Fruit fly (Drosophila melanogaster) whole organism, embryonic: ENCODE data around the gene CG10738.

ENCODE experiments used
- Asciz ChIP-seq: fragments of 200-800 bp; sonication (Bioruptor generic); optimal IDR thresholded peaks from 2 replicates; lab custom pipeline; 2017; ENCODE audit warnings: missing biosample characterization, mild to moderate bottlenecking, missing genetic modification characterization, missing genetic modification reagents
- CG10321 ChIP-seq: fragments of 200-800 bp; sonication (Bioruptor generic); IDR thresholded peaks from 2 replicates; pipeline ENCODE4 v1.3.6; 2022; ENCODE audit warnings: missing biosample characterization, missing genetic modification characterization
- CG10543 ChIP-seq: fragments of 200-800 bp; sonication (Bioruptor generic); optimal IDR thresholded peaks from 3 replicates; lab custom pipeline; 2017; ENCODE audit warnings: missing biosample characterization, mild to moderate bottlenecking, missing genetic modification characterization, moderate library complexity
- CG10979 ChIP-seq: fragments of 200-800 bp; sonication (Bioruptor generic); optimal IDR thresholded peaks from 2 replicates; lab custom pipeline; 2018; ENCODE audit warnings: missing biosample characterization, mild to moderate bottlenecking, missing genetic modification characterization, moderate library complexity
- CG11504 ChIP-seq: fragments of 200-800 bp; sonication (Bioruptor generic); optimal IDR thresholded peaks from 3 replicates; lab custom pipeline; 2019; ENCODE audit warnings: missing biosample characterization, mild to moderate bottlenecking, missing genetic modification characterization, moderate library complexity
- CG11695 ChIP-seq: fragments of 200-800 bp; sonication (Bioruptor generic); IDR thresholded peaks from 3 replicates; pipeline ENCODE4 v1.3.6; 2022; ENCODE audit warnings: missing biosample characterization, missing genetic modification characterization
- CG13123 ChIP-seq: fragments of 200-800 bp; sonication (Bioruptor generic); optimal IDR thresholded peaks from 2 replicates; lab custom pipeline; 2016; ENCODE audit warnings: missing biosample characterization, missing genetic modification characterization
- CG15696 ChIP-seq: fragments of 200-800 bp; sonication (Bioruptor generic); optimal IDR thresholded peaks from 2 replicates; lab custom pipeline; 2019; ENCODE audit warnings: missing biosample characterization, mild to moderate bottlenecking, missing genetic modification characterization, moderate library complexity
- CG16813 ChIP-seq: fragments of 200-800 bp; sonication (Bioruptor generic); IDR thresholded peaks from 3 replicates; pipeline ENCODE4 v1.3.6; 2022; ENCODE audit warnings: missing biosample characterization, missing genetic modification characterization; ENCODE audit not compliant: partially characterized antibody
- CG18262 ChIP-seq: fragments of 200-800 bp; optimal IDR thresholded peaks from 3 replicates; lab custom pipeline; 2019; ENCODE audit warnings: missing biosample characterization, mild to moderate bottlenecking, missing genetic modification characterization, moderate library complexity
- CG1832 ChIP-seq: fragments of 200-800 bp; sonication (Bioruptor generic); optimal IDR thresholded peaks from 2 replicates; lab custom pipeline; 2017; ENCODE audit warnings: missing biosample characterization, mild to moderate bottlenecking, missing genetic modification characterization, inconsistent platforms
- CG30403 ChIP-seq: fragments of 200-800 bp; sonication (Bioruptor generic); optimal IDR thresholded peaks from 3 replicates; lab custom pipeline; 2016; ENCODE audit warnings: missing biosample characterization, missing genetic modification characterization
- CG31441 ChIP-seq: fragments of 200-800 bp; sonication (Bioruptor generic); IDR thresholded peaks from 2 replicates; pipeline ENCODE4 v1.3.6; 2022; ENCODE audit warnings: missing biosample characterization, missing genetic modification characterization
- CG33213 ChIP-seq: fragments of 200-800 bp; sonication (Bioruptor generic); optimal IDR thresholded peaks from 3 replicates; lab custom pipeline; 2016; ENCODE audit warnings: missing biosample characterization, missing genetic modification characterization
- CG4820 ChIP-seq: fragments of 200-800 bp; sonication (Bioruptor generic); optimal IDR thresholded peaks from 3 replicates; lab custom pipeline; 2016; ENCODE audit warnings: missing biosample characterization, missing genetic modification characterization
- CG5180 ChIP-seq: fragments of 200-800 bp; sonication (Bioruptor generic); optimal IDR thresholded peaks from 3 replicates; lab custom pipeline; 2017; ENCODE audit warnings: missing biosample characterization, missing genetic modification characterization, mild to moderate bottlenecking, moderate library complexity, missing genetic modification reagents
- CG6254 ChIP-seq: fragments of 200-800 bp; sonication (Bioruptor generic); optimal IDR thresholded peaks from 3 replicates; lab custom pipeline; 2017; ENCODE audit warnings: mild to moderate bottlenecking, missing biosample characterization, missing genetic modification reagents, missing genetic modification characterization
- CG6689 ChIP-seq: fragments of 200-800 bp; sonication (Bioruptor generic); IDR thresholded peaks from 2 replicates; pipeline ENCODE4 v1.3.6; 2022; ENCODE audit warnings: missing biosample characterization, missing genetic modification characterization
- CG7839 ChIP-seq: fragments of 200-800 bp; sonication (Bioruptor generic); optimal IDR thresholded peaks from 3 replicates; lab custom pipeline; 2018; ENCODE audit warnings: missing biosample characterization, mild to moderate bottlenecking, missing genetic modification characterization, moderate library complexity
- CG8388 ChIP-seq: fragments of 200-800 bp; sonication (Bioruptor generic); optimal IDR thresholded peaks from 2 replicates; lab custom pipeline; 2019; ENCODE audit warnings: missing biosample characterization, mild to moderate bottlenecking, missing genetic modification characterization, moderate library complexity
- CG9437 ChIP-seq: fragments of 200-800 bp; sonication (Bioruptor generic); optimal IDR thresholded peaks from 2 replicates; lab custom pipeline; 2018; ENCODE audit warnings: missing biosample characterization, mild to moderate bottlenecking, missing genetic modification characterization
- CG9727 ChIP-seq: fragments of 200-800 bp; sonication (Bioruptor generic); optimal IDR thresholded peaks from 3 replicates; lab custom pipeline; 2017; ENCODE audit warnings: missing biosample characterization, mild to moderate bottlenecking, missing genetic modification characterization
- CkIIα-i1 ChIP-seq: fragments of 200-800 bp; sonication (Bioruptor generic); IDR thresholded peaks from 2 replicates; pipeline ENCODE4 v1.3.6; 2022; ENCODE audit warnings: missing biosample characterization, missing genetic modification characterization
- D ChIP-seq, 2 experiments: fragments of 200-800 bp in 1 of 2; fragments of >200 bp in 1 of 2; sonication (Bioruptor generic) in 1 of 2; optimal IDR thresholded peaks; 2 replicates in 1 of 2; 3 replicates in 1 of 2; lab custom pipeline; 2017; ENCODE audit warnings: mild to moderate bottlenecking in 1 of 2, missing biosample characterization in 1 of 2, missing genetic modification characterization in 1 of 2, missing genetic modification reagents in 1 of 2
- Deaf1 ChIP-seq: fragments of 200-800 bp; optimal IDR thresholded peaks from 3 replicates; lab custom pipeline; 2019; ENCODE audit warnings: missing biosample characterization, mild to moderate bottlenecking, missing genetic modification characterization, moderate library complexity
- Dp ChIP-seq: fragments of 200-800 bp; sonication (Bioruptor generic); optimal IDR thresholded peaks from 2 replicates; lab custom pipeline; 2018; ENCODE audit warnings: missing biosample characterization, mild to moderate bottlenecking, missing genetic modification characterization, moderate library complexity
- HLH54F ChIP-seq: fragments of 200-800 bp; sonication (Bioruptor generic); optimal IDR thresholded peaks from 3 replicates; lab custom pipeline; 2016; ENCODE audit warnings: missing biosample characterization, missing genetic modification characterization
- MTF-1 ChIP-seq: fragments of 200-800 bp; sonication (Bioruptor generic); optimal IDR thresholded peaks from 2 replicates; lab custom pipeline; 2018; ENCODE audit warnings: missing biosample characterization, mild to moderate bottlenecking, missing genetic modification characterization, borderline replicate concordance
- Myb ChIP-seq: fragments of 200-800 bp; sonication (Bioruptor generic); optimal IDR thresholded peaks from 2 replicates; lab custom pipeline; 2016; ENCODE audit warnings: missing biosample characterization, missing genetic modification characterization
- Pdp1 ChIP-seq, 2 experiments: fragments of 200-800 bp; sonication (Bioruptor generic); optimal IDR thresholded peaks; 3 replicates each; lab custom pipeline; 2016; ENCODE audit warnings: missing biosample characterization in 2 of 2, missing genetic modification characterization in 2 of 2, mild to moderate bottlenecking in 1 of 2, moderate library complexity in 1 of 2
- Ssrp ChIP-seq: fragments of 200-800 bp; sonication (Bioruptor generic); optimal IDR thresholded peaks from 2 replicates; lab custom pipeline; 2018; ENCODE audit warnings: missing biosample characterization, mild to moderate bottlenecking, missing genetic modification characterization, moderate library complexity
- Stat92E ChIP-seq, 3 experiments: fragments of >200 bp in 2 of 3; fragments of 200-800 bp in 1 of 3; sonication (Bioruptor generic) in 1 of 3; optimal IDR thresholded peaks; 2 replicates each; lab custom pipeline; 2017 to 2019; ENCODE audit warnings: missing biosample characterization in 3 of 3, missing genetic modification characterization in 3 of 3, mild to moderate bottlenecking in 1 of 3, moderate library complexity in 1 of 3
- amos ChIP-seq: fragments of 200-800 bp; sonication (Bioruptor generic); IDR thresholded peaks from 2 replicates; pipeline ENCODE4 v1.3.6; 2022; ENCODE audit warnings: missing biosample characterization, missing genetic modification characterization; ENCODE audit not compliant: partially characterized antibody
- bcd ChIP-seq: fragments of 200-800 bp; sonication (Bioruptor generic); optimal IDR thresholded peaks from 2 replicates; lab custom pipeline; 2017; ENCODE audit warnings: missing biosample characterization, mild to moderate bottlenecking, missing genetic modification characterization
- chif ChIP-seq, 2 experiments: fragments of 200-800 bp; sonication (Bioruptor generic); optimal IDR thresholded peaks; 3 replicates each; lab custom pipeline; 2016; ENCODE audit warnings: missing biosample characterization in 2 of 2, missing genetic modification characterization in 2 of 2
- dmrt11E ChIP-seq: fragments of 200-800 bp; sonication (Bioruptor generic); optimal IDR thresholded peaks from 3 replicates; lab custom pipeline; 2018; ENCODE audit warnings: missing biosample characterization, mild to moderate bottlenecking, missing genetic modification characterization, moderate library complexity
- gem ChIP-seq: fragments of 200-800 bp; sonication (Bioruptor generic); optimal IDR thresholded peaks from 2 replicates; lab custom pipeline; 2019; ENCODE audit warnings: missing biosample characterization, mild to moderate bottlenecking, missing genetic modification characterization, moderate library complexity
- hth ChIP-seq: fragments of >200 bp; optimal IDR thresholded peaks from 2 replicates; lab custom pipeline; 2017; ENCODE audit warnings: inconsistent platforms
- nmo ChIP-seq: fragments of 200-800 bp; sonication (Bioruptor generic); optimal IDR thresholded peaks from 2 replicates; lab custom pipeline; 2018; ENCODE audit warnings: missing biosample characterization, mild to moderate bottlenecking, missing genetic modification characterization, moderate library complexity
- phol ChIP-seq: fragments of 200-800 bp; sonication (Bioruptor generic); optimal IDR thresholded peaks from 3 replicates; lab custom pipeline; 2018; ENCODE audit warnings: missing biosample characterization, mild to moderate bottlenecking, missing genetic modification characterization, moderate library complexity
- prd ChIP-seq, 3 experiments: fragments of >200 bp in 2 of 3; fragments of 200-800 bp in 1 of 3; sonication (Bioruptor generic) in 1 of 3; optimal IDR thresholded peaks in 2 of 3; IDR thresholded peaks in 1 of 3; 2 replicates in 2 of 3; 3 replicates in 1 of 3; pipeline versions ENCODE4 v1.3.6 to Lab custom; 2017 to 2022; ENCODE audit warnings: missing biosample characterization in 1 of 3, missing genetic modification characterization in 1 of 3
- rib ChIP-seq: fragments of 200-800 bp; sonication (Bioruptor generic); IDR thresholded peaks from 2 replicates; pipeline ENCODE4 v1.3.6; 2022; ENCODE audit warnings: missing biosample characterization, missing genetic modification characterization
- salm ChIP-seq: fragments of 200-800 bp; sonication (Bioruptor generic); optimal IDR thresholded peaks from 2 replicates; lab custom pipeline; 2018; ENCODE audit warnings: missing biosample characterization, mild to moderate bottlenecking, missing genetic modification characterization
- sc ChIP-seq, 3 experiments: fragments of >200 bp in 2 of 3; fragments of 200-800 bp in 1 of 3; sonication (Bioruptor generic) in 1 of 3; optimal IDR thresholded peaks; 2 replicates in 2 of 3; 3 replicates in 1 of 3; lab custom pipeline; 2017; ENCODE audit warnings: mild to moderate bottlenecking in 1 of 3, missing biosample characterization in 1 of 3, missing genetic modification characterization in 1 of 3, missing genetic modification reagents in 1 of 3
- trem ChIP-seq: fragments of 200-800 bp; optimal IDR thresholded peaks from 3 replicates; lab custom pipeline; 2019; ENCODE audit warnings: missing biosample characterization, mild to moderate bottlenecking, missing genetic modification characterization, moderate library complexity
- zf30C ChIP-seq: fragments of 200-800 bp; sonication (Bioruptor generic); optimal IDR thresholded peaks from 3 replicates; lab custom pipeline; 2018; ENCODE audit warnings: missing biosample characterization, mild to moderate bottlenecking, missing genetic modification characterization

Gene CG10738

dm6 chr3L:13403141-13403867 is 47.3 kb upstream of the CG10738 start (continued):
- TF ChIP-seq sc (optimal IDR thresholded peaks at IDR 0.05; lab: Kevin White, UChicago) (no peak), sc (GFP tag; optimal IDR thresholded peaks at IDR 0.05; lab: Kevin White, UChicago) (peak; percentile 30), Dp (GFP tag; lab: Kevin White, UChicago) (no peak), Stat92E (GFP tag; optimal IDR thresholded peaks at IDR 0.05; lab: Kevin White, UChicago) (no peak), Myb (GFP tag; lab: Kevin White, UChicago) (no peak), CG11504 (tag; lab: Kevin White, UChicago) (peak; percentile 63), Pdp1 (GFP tag; optimal IDR thresholded peaks at IDR 0.05; lab: Kevin White, UChicago) (no peak), Deaf1 (tag; lab: Kevin White, UChicago) (peak; percentile 89), hth (no peak), dmrt11E (tag; lab: Kevin White, UChicago) (peak; percentile 70), CG10321 (no peak), bcd (GFP tag; lab: Kevin White, UChicago) (peak; percentile 21), CG10979 (peak; percentile 62), gem (tag; lab: Kevin White, UChicago) (peak; percentile 60), CG15696 (tag; lab: Kevin White, UChicago) (peak; percentile 57), rib (GFP tag; lab: Robert Waterston, UW) (peak; percentile 32; the same call in 1 of the 2 replicates), chif (GFP tag; optimal IDR thresholded peaks at IDR 0.05; lab: Kevin White, UChicago) (no peak), CG5180 (GFP tag; lab: Kevin White, UChicago) (no peak), CG10543 (GFP tag; lab: Kevin White, UChicago) (no peak), CG6689 (GFP tag; lab: Robert Waterston, UW) (peak; percentile 48), amos (no peak), CG9437 (GFP tag; lab: Kevin White, UChicago) (peak; percentile 11), CG9727 (GFP tag; lab: Kevin White, UChicago) (peak; percentile 69), Asciz (peak; percentile 3), Ssrp (tag; lab: Kevin White, UChicago) (peak; percentile 19), D (optimal IDR thresholded peaks at IDR 0.05; lab: Kevin White, UChicago) (no peak), D (GFP tag; optimal IDR thresholded peaks at IDR 0.05; lab: Kevin White, UChicago) (peak; percentile 64), prd (optimal IDR thresholded peaks at IDR 0.05; lab: Kevin White, UChicago) (no peak), prd (GFP tag; IDR thresholded peaks at IDR 0.05; lab: Robert Waterston, UW) (peak; percentile 13; the same call in 1 of the 3 replicates), CG8388 (peak; percentile 33), CG18262 (tag; lab: Kevin White, UChicago) (peak; percentile 84), CG31441 (GFP tag; lab: Robert Waterston, UW) (peak; percentile 60; the same call in 1 of the 2 replicates), CG6254 (GFP tag; lab: Kevin White, UChicago) (peak; percentile 59), CkIIα-i1 (no peak), CG13123 (GFP tag; lab: Kevin White, UChicago) (no peak), CG1832 (GFP tag; lab: Kevin White, UChicago) (no peak), nmo (GFP tag; lab: Kevin White, UChicago) (peak; percentile 68), MTF-1 (GFP tag; lab: Kevin White, UChicago) (peak; percentile 57), trem (tag; lab: Kevin White, UChicago) (peak; percentile 6), CG7839 (tag; lab: Kevin White, UChicago) (peak; percentile 29), HLH54F (GFP tag; lab: Kevin White, UChicago) (no peak), CG16813 (no peak), CG4820 (peak; percentile 32), CG30403 (GFP tag; lab: Kevin White, UChicago) (peak; percentile 19), phol (tag; lab: Kevin White, UChicago) (peak; percentile 67), zf30C (GFP tag; lab: Kevin White, UChicago) (peak; percentile 42), salm (tag; lab: Kevin White, UChicago) (no peak), CG11695 (no peak), CG33213 (no peak)
